Worm (Caenorhabditis elegans) whole organism, L4/young adult: ENCODE results near the gene T02G5.14.
"Not testable (repeated sequence)": the region's sequence is repeated elsewhere in the genome, so short reads cannot be mapped to it uniquely, and the experiment has no call there.

Source experiments
- W03F9.2 ChIP-seq: fragments of 150-350 bp; optimal IDR thresholded peaks from 2 replicates; lab custom pipeline; 2014; ENCODE audit warnings: missing biosample characterization, missing genetic modification characterization
- dao-5 ChIP-seq: sonication (generic microtip); optimal IDR thresholded peaks from 2 replicates; lab custom pipeline; 2016; ENCODE audit warnings: missing genotype, missing genetic modification characterization, moderate library complexity, missing compliant biosample characterization
- him-1 ChIP-seq: sonication (generic microtip); optimal IDR thresholded peaks from 2 replicates; lab custom pipeline; 2016; ENCODE audit warnings: missing genotype, missing genetic modification reagents, missing genetic modification characterization, missing compliant biosample characterization

The T02G5.14 gene

ce11 chrII:7084021-7084420 lies at the start of gene T02G5.14, which contains the start of gene T02G5.15:
Gene T02G5.14 (plus strand): TSS chrII:7084321.
Gene T02G5.15 (plus strand): TSS chrII:7084321.
- not testable (repeated sequence) for TF ChIP-seq him-1; W03F9.2 (tag; lab: Kevin White, UChicago); dao-5

- TF ChIP-seq him-1 (no peak), dao-5 (no peak), W03F9.2 (tag; lab: Kevin White, UChicago) (no peak)
These were observed 46.3 kb upstream of the T02G5.14 start, which contains the start of gene cin-4 for ce11 chrII:7037659-7038342. Gene cin-4 (plus strand): TSS chrII:7038292.

- TF ChIP-seq dao-5 (no peak), him-1 (no peak), W03F9.2 (tag; lab: Kevin White, UChicago) (no peak)
These were observed 34.7 kb upstream of the T02G5.14 start for ce11 chrII:7049470-7049869.

ce11 chrII:7050021-7050722 lies 33.9 kb upstream of the T02G5.14 start, which contains the start of the genes tcer-1 and ZK1127.5:
Gene tcer-1 (minus strand): TSS chrII:7050071.
Gene ZK1127.5 (plus strand): TSS chrII:7050672.
- TF ChIP-seq him-1 (no peak), W03F9.2 (tag; lab: Kevin White, UChicago) (peak; percentile 74)

- TF ChIP-seq W03F9.2 (tag; lab: Kevin White, UChicago) (no peak), dao-5 (no peak), him-1 (no peak)
These were observed 32.3 kb upstream of the T02G5.14 start, which contains the start of gene ZK1127.12 for ce11 chrII:7051778-7052177. Gene ZK1127.12 (plus strand): TSS chrII:7052078.

ce11 chrII:7053001-7053400 lies 31.1 kb upstream of the T02G5.14 start, which contains the start of gene ZK1127.13:
Gene ZK1127.13 (plus strand): TSS chrII:7053301.
- TF ChIP-seq W03F9.2 (tag; lab: Kevin White, UChicago) (no peak), him-1 (no peak), dao-5 (no peak)

- TF ChIP-seq W03F9.2 (tag; lab: Kevin White, UChicago) = no peak
- no peak for TF ChIP-seq dao-5
- no peak for TF ChIP-seq him-1
These were observed 30.5 kb upstream of the T02G5.14 start, which contains the start of gene ZK1127.4 for ce11 chrII:7053649-7054048. Gene ZK1127.4 (plus strand): TSS chrII:7053949.

ce11 chrII:7054987-7055386 lies 29.1 kb upstream of the T02G5.14 start, which contains the start of gene ZK1127.3:
Gene ZK1127.3 (plus strand): TSS chrII:7055287.
- no peak for TF ChIP-seq him-1

- TF ChIP-seq dao-5 = no peak
- no peak for TF ChIP-seq him-1
- no peak for TF ChIP-seq W03F9.2 (tag; lab: Kevin White, UChicago)
These were observed 27.8 kb upstream of the T02G5.14 start for ce11 chrII:7056328-7056727.

ce11 chrII:7057860-7058259 lies 26.3 kb upstream of the T02G5.14 start, which contains the start of gene cth-2:
Gene cth-2 (minus strand): TSS chrII:7057960.
- no peak for TF ChIP-seq him-1
- no peak for TF ChIP-seq W03F9.2 (tag; lab: Kevin White, UChicago)
- no peak for TF ChIP-seq dao-5

ce11 chrII:7059274-7059757 lies 24.8 kb upstream of the T02G5.14 start:
- TF ChIP-seq W03F9.2 (tag; lab: Kevin White, UChicago) (peak; percentile 21), dao-5 (no peak)

- TF ChIP-seq dao-5 (no peak), W03F9.2 (tag; lab: Kevin White, UChicago) (no peak), him-1 (no peak)
These were observed 23.9 kb upstream of the T02G5.14 start for ce11 chrII:7060202-7060601.

- TF ChIP-seq him-1 (no peak), dao-5 (no peak), W03F9.2 (tag; lab: Kevin White, UChicago) (no peak)
These were observed 23.3 kb upstream of the T02G5.14 start for ce11 chrII:7060791-7061190.

- no peak for TF ChIP-seq dao-5
- TF ChIP-seq him-1 = no peak
- TF ChIP-seq W03F9.2 (tag; lab: Kevin White, UChicago) = no peak
These were observed 22.4 kb upstream of the T02G5.14 start, which contains the start of gene acs-6 for ce11 chrII:7061730-7062129. Gene acs-6 (plus strand): TSS chrII:7062030.

ce11 chrII:7065391-7065790 lies 18.7 kb upstream of the T02G5.14 start, which contains the start of gene nos-2:
Gene nos-2 (plus strand): TSS chrII:7065618.
- TF ChIP-seq him-1 = no peak
- TF ChIP-seq dao-5 = no peak
- TF ChIP-seq W03F9.2 (tag; lab: Kevin White, UChicago) = no peak
